Fruit fly (Drosophila melanogaster) ovary, adult (tissue): ENCODE measurements around the gene drd.

ENCODE experiments used
- CG17801 ChIP-seq: fragments of 200-800 bp; optimal IDR thresholded peaks from 2 replicates; lab custom pipeline; 2019; ENCODE audit warnings: missing biosample characterization, mild to moderate bottlenecking, missing genetic modification characterization, moderate library complexity; ENCODE audit not compliant: partially characterized antibody

drd gene

DNA sequence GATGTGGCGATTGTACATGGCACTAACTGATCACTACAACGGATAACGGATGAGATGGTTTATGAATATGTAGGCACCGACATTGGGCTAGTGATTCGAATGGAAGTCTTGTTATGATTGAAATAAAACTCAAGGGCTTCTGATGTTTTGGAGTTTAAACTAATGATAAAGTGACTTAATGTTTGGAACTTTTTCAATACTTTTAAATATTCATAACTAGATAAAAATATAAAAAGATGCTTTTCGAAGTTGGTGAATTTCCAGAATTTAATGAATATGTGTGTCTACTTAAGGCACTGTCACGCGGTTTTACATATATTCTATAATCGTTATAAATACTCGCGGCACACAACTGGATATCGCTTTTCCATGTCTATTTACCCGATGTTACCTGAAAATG lies 29.6 kb upstream of the drd start, which contains the start of gene CG9072:
Gene CG9072, minus strand, starts transcription at position 101 of the 400 bp plus-strand sequence.
- no peak for TF ChIP-seq CG17801 (GFP tag; lab: Kevin White, UChicago)

- no peak for TF ChIP-seq CG17801 (GFP tag; lab: Kevin White, UChicago)
Observed at dm6 chrX:15111888-15112287, 13.7 kb upstream of the drd start.

DNA sequence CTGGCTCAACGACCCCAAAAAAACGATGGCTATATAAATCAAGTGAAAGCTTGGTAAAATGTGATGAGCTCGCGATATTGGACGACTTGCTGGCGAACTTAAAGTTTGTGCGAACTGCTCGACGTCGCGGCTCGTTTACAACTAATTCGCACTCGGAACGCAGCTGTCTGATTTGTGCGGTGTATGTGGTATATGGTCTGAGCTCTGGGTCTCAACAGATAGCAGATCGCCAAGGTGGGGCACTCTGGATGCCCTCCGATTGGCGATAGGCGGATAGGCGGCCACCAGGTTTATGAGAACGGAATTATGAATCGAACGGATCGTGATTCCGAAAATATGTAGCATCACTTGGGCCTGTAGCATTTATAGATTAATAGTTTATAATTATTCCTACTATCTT lies 9.2 kb upstream of the drd start, which contains the start of gene Cyp4s3:
Gene Cyp4s3, minus strand, starts transcription at position 146 of the 400 bp plus-strand sequence.
- TF ChIP-seq CG17801 (GFP tag; lab: Kevin White, UChicago) = no peak

DNA sequence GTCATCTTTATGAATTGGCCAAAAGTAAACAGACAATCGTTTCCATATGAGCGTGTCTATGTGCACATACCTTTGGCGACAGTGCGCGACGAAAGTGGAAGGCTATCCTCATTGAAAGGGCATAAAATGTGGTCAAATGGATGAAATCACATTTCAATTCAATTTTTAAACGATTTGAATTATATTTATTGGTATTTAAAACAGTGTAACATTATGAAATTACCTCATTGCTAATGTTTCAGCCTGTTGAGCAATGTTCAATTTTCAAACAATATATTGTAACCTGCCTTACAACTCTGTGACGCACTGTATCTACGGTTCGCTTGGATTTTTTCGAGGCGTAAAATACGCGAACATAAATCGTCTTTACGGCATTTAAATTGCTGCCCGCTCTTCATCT lies 5.4 kb upstream of the drd start:
- TF ChIP-seq CG17801 (GFP tag; lab: Kevin White, UChicago) = peak; percentile 1

- no peak for TF ChIP-seq CG17801 (GFP tag; lab: Kevin White, UChicago)
Observed at dm6 chrX:15121714-15122113, 3.8 kb upstream of the drd start.

DNA sequence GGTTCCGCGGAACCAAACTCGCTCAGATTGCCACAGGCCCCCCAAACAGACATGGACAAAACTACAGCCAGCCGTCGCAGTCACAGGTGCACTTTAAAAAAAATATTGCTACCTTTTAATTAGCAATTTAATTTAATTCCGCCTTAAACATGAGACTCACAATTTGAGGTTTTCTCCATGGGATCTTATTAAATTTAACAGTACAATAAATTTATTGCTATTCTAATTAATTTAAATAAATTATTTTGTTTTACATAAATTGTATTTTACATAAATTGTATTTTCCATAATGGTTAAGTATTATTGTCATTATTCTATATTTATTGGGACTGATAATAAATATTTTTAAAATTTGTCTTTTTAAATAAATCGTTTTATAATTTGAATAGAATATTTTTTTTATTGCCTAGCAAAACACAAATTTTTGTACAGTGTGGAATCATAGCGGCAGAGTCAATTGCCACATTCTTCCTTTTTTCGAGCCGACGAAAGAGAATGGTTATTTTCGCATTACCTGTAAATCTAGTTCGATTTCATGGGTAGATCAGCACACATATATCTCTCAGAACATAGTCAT lies 2.0 kb upstream of the drd start:
- no peak for TF ChIP-seq CG17801 (GFP tag; lab: Kevin White, UChicago)

dm6 chrX:15127880-15128644 lies 2.5 kb downstream of the drd start:
- TF ChIP-seq CG17801 (GFP tag; lab: Kevin White, UChicago) = no peak

dm6 chrX:15132065-15132464 lies 6.5 kb downstream of the drd start:
- TF ChIP-seq CG17801 (GFP tag; lab: Kevin White, UChicago) = peak; percentile 9

dm6 chrX:15137241-15137640 lies 11.7 kb downstream of the drd start:
- TF ChIP-seq CG17801 (GFP tag; lab: Kevin White, UChicago) = peak; percentile 4

- peak; percentile 56 for TF ChIP-seq CG17801 (GFP tag; lab: Kevin White, UChicago)
Observed at dm6 chrX:15138994-15139863, 13.7 kb downstream of the drd start, which contains the start of gene RpL37-1. TSS of gene RpL37-1 (minus strand) at chrX:15139367.

DNA sequence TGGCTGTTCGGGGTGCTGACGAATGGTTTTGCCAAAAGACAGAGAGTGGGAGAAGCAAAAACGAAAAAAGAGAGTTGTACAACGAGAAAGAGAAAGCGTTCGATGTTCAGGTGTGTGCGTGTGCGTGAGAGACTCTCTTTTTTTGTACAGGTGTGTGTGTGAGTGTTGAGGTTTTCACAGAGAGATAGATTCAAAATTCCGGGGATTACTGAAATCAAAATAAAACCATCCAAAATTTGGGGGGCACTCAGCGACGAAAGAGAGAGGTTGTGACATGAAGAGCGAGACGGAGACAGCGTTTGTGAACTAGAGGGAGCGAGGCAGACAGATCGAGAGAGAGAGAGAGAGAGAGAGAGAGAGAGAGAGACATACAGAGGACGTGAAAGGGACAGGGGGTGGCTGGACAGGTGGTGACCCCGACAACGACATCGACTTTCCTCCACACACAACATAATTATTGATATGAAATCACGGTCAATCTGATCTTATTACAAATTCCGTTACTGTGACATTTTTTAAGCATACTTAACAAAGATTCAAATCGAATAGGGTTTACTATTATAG lies 17.8 kb downstream of the drd start:
- no peak for TF ChIP-seq CG17801 (GFP tag; lab: Kevin White, UChicago)

- TF ChIP-seq CG17801 (GFP tag; lab: Kevin White, UChicago) = no peak
Observed at dm6 chrX:15147069-15147468, 21.5 kb downstream of the drd start.

dm6 chrX:15150261-15150660 lies 24.7 kb downstream of the drd start:
- TF ChIP-seq CG17801 (GFP tag; lab: Kevin White, UChicago) = no peak

DNA sequence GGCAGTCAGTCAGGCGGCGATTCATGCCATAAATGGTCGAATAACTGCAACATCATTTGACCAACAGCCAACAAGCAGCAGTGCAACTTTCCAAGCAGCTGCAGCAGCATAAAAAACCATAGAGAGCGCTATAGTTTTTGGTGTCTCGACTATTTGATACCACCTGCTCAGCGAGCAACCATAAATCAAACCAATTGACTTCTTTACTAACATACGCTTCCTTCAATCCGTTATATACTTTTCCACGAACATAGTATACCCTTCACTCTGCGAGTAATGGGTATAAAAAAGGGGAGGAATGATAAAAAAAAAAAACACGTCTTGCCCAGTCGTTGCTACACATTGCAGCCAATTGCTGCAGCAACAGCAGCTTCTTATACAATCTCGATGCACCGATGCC lies 26.5 kb downstream of the drd start:
- no peak for TF ChIP-seq CG17801 (GFP tag; lab: Kevin White, UChicago)

DNA sequence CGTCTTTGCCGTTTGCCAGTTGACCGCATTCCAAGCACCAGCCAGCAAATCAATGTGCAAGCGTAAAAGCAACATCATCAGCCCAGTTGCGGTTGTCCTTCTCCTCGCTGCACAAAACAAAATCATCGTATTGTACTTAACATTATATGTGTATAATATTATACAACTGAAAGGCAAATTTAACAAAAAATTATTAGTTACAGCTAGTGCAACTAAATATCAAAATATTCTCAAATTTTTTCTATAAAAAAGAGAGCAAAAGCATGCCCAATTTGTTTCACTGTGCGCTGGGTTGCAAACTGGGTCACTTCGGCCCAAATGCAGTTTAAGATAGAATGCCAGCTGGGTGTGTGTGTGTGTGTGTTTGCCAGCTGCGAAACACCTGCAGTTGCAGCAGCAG lies 30.7 kb downstream of the drd start:
- TF ChIP-seq CG17801 (GFP tag; lab: Kevin White, UChicago) = no peak
